Fruit fly (Drosophila melanogaster) whole organism, prepupa: Measurements from ENCODE around the gene ng2.
A peak's percentile ranks its signal among the peaks of the same experiment; 100 is the strongest.

Experiments
- Blimp-1 ChIP-seq: fragments of 200-800 bp; sonication (Bioruptor generic); optimal IDR thresholded peaks from 3 replicates; lab custom pipeline; 2017; ENCODE audit warnings: missing biosample characterization, missing genetic modification characterization, mild to moderate bottlenecking, moderate library complexity, missing genetic modification reagents
- CG10631 ChIP-seq: fragments of 200-800 bp; sonication (Bioruptor generic); optimal IDR thresholded peaks from 2 replicates; lab custom pipeline; 2016; ENCODE audit warnings: missing biosample characterization, missing genetic modification characterization
- CG10669 ChIP-seq: fragments of 200-800 bp; sonication (Bioruptor generic); optimal IDR thresholded peaks from 3 replicates; lab custom pipeline; 2018; ENCODE audit warnings: missing biosample characterization, mild to moderate bottlenecking, missing genetic modification characterization, moderate library complexity
- CG15336 ChIP-seq: fragments of 200-800 bp; sonication (Bioruptor generic); IDR thresholded peaks from 2 replicates; pipeline ENCODE4 v1.3.6; 2022; ENCODE audit warnings: missing biosample characterization, missing genetic modification characterization
- CG32006 ChIP-seq: fragments of 200-800 bp; sonication (Bioruptor generic); optimal IDR thresholded peaks from 3 replicates; lab custom pipeline; 2017; ENCODE audit warnings: missing biosample characterization, mild to moderate bottlenecking, missing genetic modification characterization
- CG6163 ChIP-seq: fragments of 200-800 bp; sonication (Bioruptor generic); IDR thresholded peaks from 3 replicates; pipeline ENCODE4 v1.3.6; 2022; ENCODE audit warnings: missing biosample characterization, missing genetic modification characterization
- CG6792 ChIP-seq: fragments of 200-800 bp; sonication (Bioruptor generic); optimal IDR thresholded peaks from 3 replicates; lab custom pipeline; 2016; ENCODE audit warnings: missing biosample characterization, missing genetic modification characterization
- CG7368 ChIP-seq: fragments of 200-800 bp; sonication (Bioruptor generic); optimal IDR thresholded peaks from 3 replicates; lab custom pipeline; 2016; ENCODE audit warnings: missing biosample characterization, missing genetic modification characterization
- CG9139 ChIP-seq: fragments of 200-800 bp; sonication (Bioruptor generic); optimal IDR thresholded peaks from 3 replicates; lab custom pipeline; 2017; ENCODE audit warnings: missing biosample characterization, mild to moderate bottlenecking, missing genetic modification characterization
- Eip78C ChIP-seq: fragments of 200-800 bp; sonication (Bioruptor generic); peaks from one replicate; lab custom pipeline; 2016; ENCODE audit warnings: missing biosample characterization, missing genetic modification characterization
- Ets96B ChIP-seq: fragments of 200-800 bp; optimal IDR thresholded peaks from 2 replicates; lab custom pipeline; 2019; ENCODE audit warnings: missing biosample characterization, mild to moderate bottlenecking, missing genetic modification characterization, moderate library complexity
- Gug ChIP-seq: fragments of 200-800 bp; sonication (Bioruptor generic); IDR thresholded peaks from 2 replicates; pipeline ENCODE4 v1.3.6; 2022; ENCODE audit warnings: missing biosample characterization, missing genetic modification characterization
- Hr38 ChIP-seq: sonication (Bioruptor generic); optimal IDR thresholded peaks from 2 replicates; lab custom pipeline; 2016; ENCODE audit warnings: missing biosample characterization, missing genetic modification characterization
- Hr39 ChIP-seq: fragments of 200-800 bp; sonication (Bioruptor generic); optimal IDR thresholded peaks from 2 replicates; lab custom pipeline; 2016; ENCODE audit warnings: missing biosample characterization, missing genetic modification characterization
- Hr4 ChIP-seq: fragments of 200-800 bp; sonication (Bioruptor generic); optimal IDR thresholded peaks from 3 replicates; lab custom pipeline; 2016; ENCODE audit warnings: missing biosample characterization, missing genetic modification characterization
- Lpt ChIP-seq: fragments of 200-800 bp; sonication (Bioruptor generic); optimal IDR thresholded peaks from 3 replicates; lab custom pipeline; 2016; ENCODE audit warnings: missing biosample characterization, missing genetic modification characterization
- OdsH ChIP-seq: fragments of 200-800 bp; sonication (Bioruptor generic); optimal IDR thresholded peaks from 3 replicates; lab custom pipeline; 2016; ENCODE audit warnings: missing biosample characterization, missing genetic modification characterization
- Sox14 ChIP-seq: fragments of 200-800 bp; sonication (Bioruptor generic); optimal IDR thresholded peaks from 3 replicates; lab custom pipeline; 2016; ENCODE audit warnings: missing biosample characterization, missing genetic modification characterization
- Sox15 ChIP-seq: fragments of 200-800 bp; sonication (Bioruptor generic); optimal IDR thresholded peaks from 3 replicates; lab custom pipeline; 2016; ENCODE audit warnings: missing biosample characterization, missing genetic modification characterization
- achi ChIP-seq: fragments of 200-800 bp; sonication (Bioruptor generic); optimal IDR thresholded peaks from 3 replicates; lab custom pipeline; 2016; ENCODE audit warnings: missing biosample characterization, missing genetic modification characterization
- acj6 ChIP-seq: fragments of 200-800 bp; sonication (Bioruptor generic); optimal IDR thresholded peaks from 3 replicates; lab custom pipeline; 2016; ENCODE audit warnings: missing biosample characterization, missing genetic modification characterization
- cyc ChIP-seq: fragments of 200-800 bp; sonication (Bioruptor generic); optimal IDR thresholded peaks from 3 replicates; lab custom pipeline; 2016; ENCODE audit warnings: missing biosample characterization, missing genetic modification characterization
- dac ChIP-seq: fragments of 200-800 bp; sonication (Bioruptor generic); optimal IDR thresholded peaks from 2 replicates; lab custom pipeline; 2017; ENCODE audit warnings: missing biosample characterization, mild to moderate bottlenecking, missing genetic modification characterization
- eg ChIP-seq: fragments of 200-800 bp; sonication (Bioruptor generic); IDR thresholded peaks from 3 replicates; pipeline ENCODE4 v1.3.6; 2022; ENCODE audit warnings: missing biosample characterization, missing genetic modification characterization
- fd59A ChIP-seq: fragments of 200-800 bp; sonication (Bioruptor generic); optimal IDR thresholded peaks from 2 replicates; lab custom pipeline; 2017; ENCODE audit warnings: missing biosample characterization, mild to moderate bottlenecking, missing genetic modification characterization, missing genetic modification reagents
- fd85E ChIP-seq: fragments of 200-800 bp; sonication (Bioruptor generic); optimal IDR thresholded peaks from 3 replicates; lab custom pipeline; 2016; ENCODE audit warnings: missing biosample characterization, missing genetic modification characterization
- lz ChIP-seq: fragments of 200-800 bp; sonication (Bioruptor generic); optimal IDR thresholded peaks from 3 replicates; lab custom pipeline; 2016; ENCODE audit warnings: missing biosample characterization, missing genetic modification characterization
- net ChIP-seq: fragments of 200-800 bp; sonication (Bioruptor generic); optimal IDR thresholded peaks from 3 replicates; lab custom pipeline; 2016; ENCODE audit warnings: missing biosample characterization, missing genetic modification characterization
- pdm3 ChIP-seq: fragments of 200-800 bp; sonication (Bioruptor generic); optimal IDR thresholded peaks from 3 replicates; lab custom pipeline; 2016; ENCODE audit warnings: missing biosample characterization, missing genetic modification characterization
- spab ChIP-seq: fragments of 200-800 bp; sonication (Bioruptor generic); optimal IDR thresholded peaks from 2 replicates; lab custom pipeline; 2017; ENCODE audit warnings: missing biosample characterization, mild to moderate bottlenecking, missing genetic modification characterization, missing genetic modification reagents
- ss ChIP-seq, 2 experiments: fragments of 200-800 bp; sonication (Bioruptor generic); optimal IDR thresholded peaks; 2 replicates in 1 of 2; 3 replicates in 1 of 2; lab custom pipeline; 2017 to 2018; ENCODE audit warnings: mild to moderate bottlenecking in 2 of 2, missing biosample characterization in 2 of 2, missing genetic modification characterization in 2 of 2, moderate library complexity in 1 of 2
- topi ChIP-seq: fragments of 200-800 bp; sonication (Bioruptor generic); optimal IDR thresholded peaks from 3 replicates; lab custom pipeline; 2016; ENCODE audit warnings: missing biosample characterization, missing genetic modification characterization
- vri ChIP-seq: fragments of 200-800 bp; sonication (Bioruptor generic); optimal IDR thresholded peaks from 3 replicates; lab custom pipeline; 2016; ENCODE audit warnings: missing biosample characterization, mild to moderate bottlenecking, missing genetic modification characterization

The ng2 gene

dm6 chrX:3255569-3256309, 15.4 kb upstream of the ng2 start (continued):
- TF ChIP-seq cyc (GFP tag; lab: Kevin White, UChicago) (peak; percentile 92), CG10669 (peak; percentile 91), Sox14 (peak; percentile 97), eg (GFP tag; lab: Robert Waterston, UW) (peak; percentile 94), CG10631 (peak; percentile 97), fd59A (GFP tag; lab: Kevin White, UChicago) (peak; percentile 87), CG7368 (peak; percentile 82), acj6 (GFP tag; lab: Kevin White, UChicago) (peak; percentile 94), pdm3 (peak; percentile 96), CG32006 (GFP tag; lab: Kevin White, UChicago) (peak; percentile 99)

dm6 chrX:3249789-3250188, 9.4 kb upstream of the ng2 start, which contains the start of gene Sgs4:
Sgs4 (plus strand) TSS chrX:3250089.
- TF ChIP-seq acj6 (GFP tag; lab: Kevin White, UChicago), result no peak
- no peak for TF ChIP-seq fd85E
- no peak for TF ChIP-seq cyc (GFP tag; lab: Kevin White, UChicago)
- no peak for TF ChIP-seq CG10669
- no peak for TF ChIP-seq Lpt (GFP tag; lab: Kevin White, UChicago)
- TF ChIP-seq dac (GFP tag; lab: Kevin White, UChicago), result no peak
- TF ChIP-seq Hr39 (GFP tag; lab: Kevin White, UChicago), result no peak
- TF ChIP-seq fd59A (GFP tag; lab: Kevin White, UChicago), result no peak
- no peak for TF ChIP-seq CG15336 (GFP tag; lab: Robert Waterston, UW)
- no peak for TF ChIP-seq Blimp-1 (GFP tag; lab: Kevin White, UChicago)
- no peak for TF ChIP-seq Hr38 (GFP tag; lab: Kevin White, UChicago)
- TF ChIP-seq eg (GFP tag; lab: Robert Waterston, UW), result no peak
- no peak for TF ChIP-seq Gug (GFP tag; lab: Robert Waterston, UW)
- no peak for TF ChIP-seq Hr4 (GFP tag; lab: Kevin White, UChicago)
- TF ChIP-seq OdsH (GFP tag; lab: Kevin White, UChicago), result no peak
- no peak for TF ChIP-seq spab (GFP tag; lab: Kevin White, UChicago)
- no peak for TF ChIP-seq achi (GFP tag; lab: Kevin White, UChicago)
- TF ChIP-seq net (GFP tag; lab: Kevin White, UChicago), result no peak
- TF ChIP-seq ss (GFP tag; optimal IDR thresholded peaks at IDR 0.05; lab: Kevin White, UChicago), result no peak
- TF ChIP-seq Eip78C, result no peak

dm6 chrX:3249189-3249588, 8.8 kb upstream of the ng2 start, which contains the start of gene Pig1:
Pig1 (minus strand) TSS chrX:3249289.
- TF ChIP-seq Blimp-1 (GFP tag; lab: Kevin White, UChicago) (no peak), ss (GFP tag; optimal IDR thresholded peaks at IDR 0.05; lab: Kevin White, UChicago) (no peak), topi (GFP tag; lab: Kevin White, UChicago) (no peak)

dm6 chrX:3244120-3244519, 3.7 kb upstream of the ng2 start, which contains the start of gene ng4:
ng4 (minus strand) TSS chrX:3244220.
- TF ChIP-seq lz (GFP tag; lab: Kevin White, UChicago) (no peak), Blimp-1 (GFP tag; lab: Kevin White, UChicago) (no peak), CG6163 (GFP tag; lab: Robert Waterston, UW) (no peak), ss (GFP tag; optimal IDR thresholded peaks at IDR 0.05; lab: Kevin White, UChicago) (no peak), CG6792 (no peak), fd59A (GFP tag; lab: Kevin White, UChicago) (no peak), acj6 (GFP tag; lab: Kevin White, UChicago) (no peak), CG9139 (GFP tag; lab: Kevin White, UChicago) (no peak), pdm3 (no peak)

dm6 chrX:3241984-3242462, 1.7 kb upstream of the ng2 start, which contains the start of the genes ng3 and ng1:
ng3 (minus strand) TSS chrX:3242084.
ng1 (plus strand) TSS chrX:3242412.
- TF ChIP-seq Sox15 (GFP tag; lab: Kevin White, UChicago) (no peak), CG6792 (no peak), Sox14 (no peak), pdm3 (no peak), Ets96B (tag; lab: Kevin White, UChicago) (no peak), fd85E (no peak), vri (no peak)
